In genomic region chr3R:23332535-23333333, dm6 we compare ENCODE assay signal across 5 fruit fly cellular contexts.
TF ChIP-seq lines count a peak whose summit lies in the region.

No protein-coding gene starts in this region.

- TF ChIP-seq CTCF in whole organism, embryonic (GFP tag; optimal IDR thresholded peaks at IDR 0.05; lab: Kevin White, UChicago), result no peak

TF ChIP-seq in whole organism, adult, 20 proteins besides CTCF, POLR2A, EP300 and RAD21:
- TF ChIP-seq cic (GFP tag; optimal IDR thresholded peaks at IDR 0.05; lab: Kevin White, UChicago), result no peak
- no peak for TF ChIP-seq toe (GFP tag; optimal IDR thresholded peaks at IDR 0.05; lab: Kevin White, UChicago)
- TF ChIP-seq CG14711 (tag; optimal IDR thresholded peaks at IDR 0.05; lab: Kevin White, UChicago), result no peak
- no peak for TF ChIP-seq CG5204 (GFP tag; optimal IDR thresholded peaks at IDR 0.05; lab: Kevin White, UChicago)
- TF ChIP-seq kay (GFP tag; lab: Kevin White, UChicago; ENCODE audit: borderline replicate concordance), result peak; percentile 39
- TF ChIP-seq CG33017 (tag; optimal IDR thresholded peaks at IDR 0.05; lab: Kevin White, UChicago), result no peak
- TF ChIP-seq pad (GFP tag; optimal IDR thresholded peaks at IDR 0.05; lab: Kevin White, UChicago), result no peak
- TF ChIP-seq tj (GFP tag; optimal IDR thresholded peaks at IDR 0.05; lab: Kevin White, UChicago), result peak; percentile 90
- TF ChIP-seq CG7045 (GFP tag; optimal IDR thresholded peaks at IDR 0.05; lab: Kevin White, UChicago), result peak; percentile 4
- no peak for TF ChIP-seq cnc (optimal IDR thresholded peaks at IDR 0.05; lab: Kevin White, UChicago)

TF ChIP-seq in whole organism, embryonic, 481 proteins besides CTCF, POLR2A, EP300 and RAD21 (continues in another document):
- TF ChIP-seq klu (GFP tag; IDR thresholded peaks at IDR 0.05; lab: Robert Waterston, UW) (no peak), shn (GFP tag; optimal IDR thresholded peaks at IDR 0.05; lab: Kevin White, UChicago) (peak; percentile 1), CG34422 (GFP tag; IDR thresholded peaks at IDR 0.05; lab: Robert Waterston, UW) (0 out of 3 replicates have a peak, but pooled peaks have one; percentile 28), CG4328 (GFP tag; optimal IDR thresholded peaks at IDR 0.05; lab: Kevin White, UChicago) (peak; percentile 1), Awh (GFP tag; IDR thresholded peaks at IDR 0.05; lab: Robert Waterston, UW) (peak; percentile 33), Lim3 (GFP tag; IDR thresholded peaks at IDR 0.05; lab: Robert Waterston, UW) (no peak), CG1602 (GFP tag; optimal IDR thresholded peaks at IDR 0.05; lab: Kevin White, UChicago) (peak; percentile 35), Tbp (GFP tag; optimal IDR thresholded peaks at IDR 0.05; lab: Kevin White, UChicago) (no peak), CG9797 (GFP tag; optimal IDR thresholded peaks at IDR 0.05; lab: Kevin White, UChicago) (no peak), CG5953 (GFP tag; IDR thresholded peaks at IDR 0.05; lab: Robert Waterston, UW) (no peak), CG34224 (GFP tag; IDR thresholded peaks at IDR 0.05; lab: Robert Waterston, UW; ENCODE audit: partially characterized antibody) (no peak), mam (GFP tag; optimal IDR thresholded peaks at IDR 0.05; lab: Kevin White, UChicago) (peak; percentile 32), CHES-1-like (GFP tag; optimal IDR thresholded peaks at IDR 0.05; lab: Kevin White, UChicago) (peak; percentile 53), CG12155 (GFP tag; optimal IDR thresholded peaks at IDR 0.05; lab: Kevin White, UChicago) (peak; percentile 5), CG13624 (GFP tag; optimal IDR thresholded peaks at IDR 0.05; lab: Kevin White, UChicago) (no peak), CG32772 (GFP tag; IDR thresholded peaks at IDR 0.05; lab: Robert Waterston, UW) (no peak), CG14441 (GFP tag; IDR thresholded peaks at IDR 0.05; lab: Robert Waterston, UW) (no peak), ERR (GFP tag; optimal IDR thresholded peaks at IDR 0.05; lab: Kevin White, UChicago) (no peak), CG9215 (GFP tag; IDR thresholded peaks at IDR 0.05; lab: Robert Waterston, UW) (0 out of 2 replicates have a peak, but pooled peaks have one; percentile 5), E2f1 (GFP tag; IDR thresholded peaks at IDR 0.05; lab: Robert Waterston, UW) (no peak; the same call in 1 of the 2 replicates)

TF ChIP-seq in whole organism, prepupa, 60 proteins besides CTCF, POLR2A, EP300 and RAD21 (continues in another document):
- TF ChIP-seq CG9139 (GFP tag; optimal IDR thresholded peaks at IDR 0.05; lab: Kevin White, UChicago) (no peak), Eip78C (GFP tag; lab: Kevin White, UChicago) (peak; percentile 39), CG6854 (GFP tag; optimal IDR thresholded peaks at IDR 0.05; lab: Kevin White, UChicago) (no peak), CG10669 (GFP tag; optimal IDR thresholded peaks at IDR 0.05; lab: Kevin White, UChicago) (peak; percentile 10), CG4318 (GFP tag; optimal IDR thresholded peaks at IDR 0.05; lab: Kevin White, UChicago) (no peak), Lpt (GFP tag; optimal IDR thresholded peaks at IDR 0.05; lab: Kevin White, UChicago) (no peak), Hr39 (GFP tag; optimal IDR thresholded peaks at IDR 0.05; lab: Kevin White, UChicago) (peak; percentile 21), topi (GFP tag; optimal IDR thresholded peaks at IDR 0.05; lab: Kevin White, UChicago) (no peak), CG8119 (GFP tag; IDR thresholded peaks at IDR 0.05; lab: Robert Waterston, UW) (no peak), Ets96B (tag; optimal IDR thresholded peaks at IDR 0.05; lab: Kevin White, UChicago) (peak; percentile 10), salr (GFP tag; optimal IDR thresholded peaks at IDR 0.05; lab: Kevin White, UChicago) (no peak), pdm3 (GFP tag; optimal IDR thresholded peaks at IDR 0.05; lab: Kevin White, UChicago) (no peak), ss (GFP tag; optimal IDR thresholded peaks at IDR 0.05; lab: Kevin White, UChicago) (peak; percentile 4 to 32), esn (GFP tag; optimal IDR thresholded peaks at IDR 0.05; lab: Kevin White, UChicago) (peak; percentile 17), CG6808 (GFP tag; optimal IDR thresholded peaks at IDR 0.05; lab: Kevin White, UChicago) (no peak), eg (GFP tag; IDR thresholded peaks at IDR 0.05; lab: Robert Waterston, UW) (no peak), CG3032 (tag; optimal IDR thresholded peaks at IDR 0.05; lab: Kevin White, UChicago) (peak; percentile 22), CG11762 (GFP tag; optimal IDR thresholded peaks at IDR 0.05; lab: Kevin White, UChicago; ENCODE audit: insufficient read depth) (no peak), CG16779 (tag; optimal IDR thresholded peaks at IDR 0.05; lab: Kevin White, UChicago) (no peak), Smox (GFP tag; optimal IDR thresholded peaks at IDR 0.05; lab: Kevin White, UChicago) (peak; percentile 2), CG8319 (GFP tag; optimal IDR thresholded peaks at IDR 0.05; lab: Kevin White, UChicago) (no peak), CG1621 (tag; optimal IDR thresholded peaks at IDR 0.05; lab: Kevin White, UChicago) (no peak), CG8632 (GFP tag; optimal IDR thresholded peaks at IDR 0.05; lab: Kevin White, UChicago) (no peak)

TF ChIP-seq in whole organism, pupa, 21 proteins besides CTCF, POLR2A, EP300 and RAD21:
- TF ChIP-seq CG34367 (tag; optimal IDR thresholded peaks at IDR 0.05; lab: Kevin White, UChicago), result peak; percentile 6
- TF ChIP-seq Pif1A (GFP tag; optimal IDR thresholded peaks at IDR 0.05; lab: Kevin White, UChicago), result peak; percentile 19
- TF ChIP-seq Ets98B (GFP tag; IDR thresholded peaks at IDR 0.05; lab: Robert Waterston, UW), result no peak

TF ChIP-seq in whole organism, wandering third instar larva, 38 proteins besides CTCF, POLR2A, EP300 and RAD21:
- TF ChIP-seq foxo (GFP tag; optimal IDR thresholded peaks at IDR 0.05; lab: Kevin White, UChicago) (peak in 1 of 2 experiments; percentile 12), Dif (GFP tag; optimal IDR thresholded peaks at IDR 0.05; lab: Kevin White, UChicago; ENCODE audit: partially characterized antibody) (no peak), Myc (optimal IDR thresholded peaks at IDR 0.05; lab: Kevin White, UChicago) (no peak), Vsx2 (GFP tag; optimal IDR thresholded peaks at IDR 0.05; lab: Kevin White, UChicago; ENCODE audit: partially characterized antibody) (no peak), Mio (GFP tag; optimal IDR thresholded peaks at IDR 0.05; lab: Kevin White, UChicago) (no peak), dsf (GFP tag; optimal IDR thresholded peaks at IDR 0.05; lab: Kevin White, UChicago; ENCODE audit: borderline replicate concordance) (no peak), pan (optimal IDR thresholded peaks at IDR 0.05; lab: Kevin White, UChicago) (no peak), rgr (GFP tag; optimal IDR thresholded peaks at IDR 0.05; lab: Kevin White, UChicago) (peak; percentile 50), HLH106 (tag; optimal IDR thresholded peaks at IDR 0.05; lab: Kevin White, UChicago) (peak; percentile 33), h (GFP tag; optimal IDR thresholded peaks at IDR 0.05; lab: Kevin White, UChicago) (peak; percentile 55), GATAd (GFP tag; optimal IDR thresholded peaks at IDR 0.05; lab: Kevin White, UChicago) (no peak), CG32264 (GFP tag; optimal IDR thresholded peaks at IDR 0.05; lab: Kevin White, UChicago) (no peak), Hr78 (GFP tag; optimal IDR thresholded peaks at IDR 0.05; lab: Kevin White, UChicago) (no peak), CrebA (GFP tag; optimal IDR thresholded peaks at IDR 0.05; lab: Kevin White, UChicago; ENCODE audit: borderline replicate concordance) (peak; percentile 39), dl (GFP tag; optimal IDR thresholded peaks at IDR 0.05; lab: Kevin White, UChicago; ENCODE audit: insufficient read depth in 1 of 2, partially characterized antibody in 2 of 2) (no peak), jim (GFP tag; optimal IDR thresholded peaks at IDR 0.05; lab: Kevin White, UChicago) (no peak), fru (GFP tag; optimal IDR thresholded peaks at IDR 0.05; lab: Kevin White, UChicago) (no peak), N (GFP tag; optimal IDR thresholded peaks at IDR 0.05; lab: Kevin White, UChicago) (no peak), CG9705 (GFP tag; optimal IDR thresholded peaks at IDR 0.05; lab: Kevin White, UChicago) (no peak), brk (GFP tag; optimal IDR thresholded peaks at IDR 0.05; lab: Kevin White, UChicago) (no peak), psq (GFP tag; optimal IDR thresholded peaks at IDR 0.05; lab: Kevin White, UChicago) (no peak), Abd-B (GFP tag; optimal IDR thresholded peaks at IDR 0.05; lab: Kevin White, UChicago) (no peak), Jra (GFP tag; optimal IDR thresholded peaks at IDR 0.05; lab: Kevin White, UChicago) (no peak), Hr83 (GFP tag; optimal IDR thresholded peaks at IDR 0.05; lab: Kevin White, UChicago; ENCODE audit: poor library complexity, severe bottlenecking) (no peak), sage (GFP tag; optimal IDR thresholded peaks at IDR 0.05; lab: Kevin White, UChicago) (no peak), usp (GFP tag; optimal IDR thresholded peaks at IDR 0.05; lab: Kevin White, UChicago) (no peak), br (GFP tag; optimal IDR thresholded peaks at IDR 0.05; lab: Kevin White, UChicago) (no peak), Sp1 (GFP tag; optimal IDR thresholded peaks at IDR 0.05; lab: Kevin White, UChicago) (no peak), Dfd (GFP tag; optimal IDR thresholded peaks at IDR 0.05; lab: Kevin White, UChicago) (no peak), woc (GFP tag; optimal IDR thresholded peaks at IDR 0.05; lab: Kevin White, UChicago) (no peak), sv (GFP tag; optimal IDR thresholded peaks at IDR 0.05; lab: Kevin White, UChicago) (no peak), Rel (GFP tag; optimal IDR thresholded peaks at IDR 0.05; lab: Kevin White, UChicago) (no peak), Rel (tag; optimal IDR thresholded peaks at IDR 0.05; lab: Kevin White, UChicago) (peak; percentile 15), lola (GFP tag; optimal IDR thresholded peaks at IDR 0.05; lab: Kevin White, UChicago) (no peak), Hnf4 (GFP tag; optimal IDR thresholded peaks at IDR 0.05; lab: Kevin White, UChicago) (no peak), dmrt93B (GFP tag; optimal IDR thresholded peaks at IDR 0.05; lab: Kevin White, UChicago) (peak; percentile 10), ey (GFP tag; optimal IDR thresholded peaks at IDR 0.05; lab: Kevin White, UChicago) (peak; percentile 54), OdsH (GFP tag; optimal IDR thresholded peaks at IDR 0.05; lab: Kevin White, UChicago) (peak; percentile 42), tai (GFP tag; optimal IDR thresholded peaks at IDR 0.05; lab: Kevin White, UChicago) (no peak)
